Worm (Caenorhabditis elegans) whole organism, early embryonic: Measurements from ENCODE around the gene F31A3.5.

Experiments
- ama-1 ChIP-seq: fragments of 150-350 bp; optimal IDR thresholded peaks from 2 replicates; lab custom pipeline; 2014
- ceh-36 ChIP-seq: sonication (generic microtip); optimal IDR thresholded peaks from 2 replicates; lab custom pipeline; 2016; ENCODE audit warnings: missing genetic modification characterization, inconsistent platforms, missing compliant biosample characterization
- ets-7 ChIP-seq: sonication (generic microtip); optimal IDR thresholded peaks from 2 replicates; lab custom pipeline; 2016; ENCODE audit warnings: missing genotype, missing genetic modification characterization, missing compliant biosample characterization
- flt-1 ChIP-seq: fragments of 200-800 bp; sonication (Bioruptor generic); IDR thresholded peaks from 2 replicates; pipeline ENCODE4 v1.3.6; 2022; ENCODE audit warnings: missing genetic modification characterization, missing compliant biosample characterization
- hmbx-1 ChIP-seq: sonication (generic microtip); optimal IDR thresholded peaks from 2 replicates; lab custom pipeline; 2016; ENCODE audit warnings: mild to moderate bottlenecking, missing genetic modification characterization, missing compliant biosample characterization
- hnd-1 ChIP-seq: sonication (generic microtip); optimal IDR thresholded peaks from 2 replicates; lab custom pipeline; 2016; ENCODE audit warnings: missing genetic modification characterization, missing compliant biosample characterization
- sea-1 ChIP-seq: fragments of 200-800 bp; sonication (Bioruptor generic); conservative IDR thresholded peaks from 2 replicates; pipeline ENCODE4 v1.3.6; 2022; ENCODE audit warnings: missing genetic modification characterization, missing compliant biosample characterization

- TF ChIP-seq hnd-1 (tag; lab: Kevin White, UChicago), result no peak
- TF ChIP-seq flt-1 (GFP tag; lab: Robert Waterston, UW), result no peak
- no peak for TF ChIP-seq hmbx-1 (tag; lab: Kevin White, UChicago)
- no peak for TF ChIP-seq ets-7 (tag; lab: Kevin White, UChicago)
- TF ChIP-seq sea-1 (GFP tag; lab: Robert Waterston, UW), result no peak
- no peak for TF ChIP-seq ceh-36
- TF ChIP-seq ama-1 (lab: Kevin White, UChicago), result no peak
These were observed 1.2 kb downstream of the F31A3.5 start for ce11 chrX:17562195-17562594.
